Fruit fly (Drosophila melanogaster) whole organism, embryonic: ENCODE measurements around the gene mRpS35.

ENCODE experiments used
- CG10565 ChIP-seq: fragments of 200-800 bp; sonication (Bioruptor generic); optimal IDR thresholded peaks from 3 replicates; lab custom pipeline; 2016; ENCODE audit warnings: missing biosample characterization, mild to moderate bottlenecking, missing genetic modification characterization
- CG1233 ChIP-seq: fragments of 200-800 bp; sonication (Bioruptor generic); optimal IDR thresholded peaks from 4 replicates; lab custom pipeline; 2018; ENCODE audit warnings: missing biosample characterization, mild to moderate bottlenecking, missing genetic modification characterization
- CG12659 ChIP-seq: fragments of 200-800 bp; sonication (Bioruptor generic); optimal IDR thresholded peaks from 3 replicates; lab custom pipeline; 2017; ENCODE audit warnings: mild to moderate bottlenecking, missing biosample characterization, missing genetic modification reagents, missing genetic modification characterization
- CG15601 ChIP-seq: fragments of 200-800 bp; sonication (Bioruptor generic); optimal IDR thresholded peaks from 3 replicates; lab custom pipeline; 2019; ENCODE audit warnings: missing biosample characterization, mild to moderate bottlenecking, missing genetic modification characterization, moderate library complexity
- CG17912 ChIP-seq: fragments of 200-800 bp; sonication (Bioruptor generic); optimal IDR thresholded peaks from 2 replicates; lab custom pipeline; 2018; ENCODE audit warnings: missing biosample characterization, mild to moderate bottlenecking, missing genetic modification characterization
- CG18262 ChIP-seq: fragments of 200-800 bp; optimal IDR thresholded peaks from 3 replicates; lab custom pipeline; 2019; ENCODE audit warnings: missing biosample characterization, mild to moderate bottlenecking, missing genetic modification characterization, moderate library complexity
- CG2129 ChIP-seq: fragments of 200-800 bp; sonication (Bioruptor generic); IDR thresholded peaks from 2 replicates; pipeline ENCODE4 v1.3.6; 2022; ENCODE audit warnings: missing biosample characterization, missing genetic modification characterization; ENCODE audit not compliant: partially characterized antibody
- CG4360 ChIP-seq: fragments of 200-800 bp; sonication (Bioruptor generic); IDR thresholded peaks from 2 replicates; pipeline ENCODE4 v1.3.6; 2022; ENCODE audit warnings: missing biosample characterization, missing genetic modification characterization
- CG6654 ChIP-seq: fragments of 200-800 bp; sonication (Bioruptor generic); optimal IDR thresholded peaks from 2 replicates; lab custom pipeline; 2017; ENCODE audit warnings: missing biosample characterization, mild to moderate bottlenecking, missing genetic modification characterization
- CG6813 ChIP-seq: fragments of 200-800 bp; sonication (Bioruptor generic); optimal IDR thresholded peaks from 2 replicates; lab custom pipeline; 2017; ENCODE audit warnings: missing biosample characterization, missing genetic modification characterization, mild to moderate bottlenecking, moderate library complexity, missing genetic modification reagents
- CG8388 ChIP-seq: fragments of 200-800 bp; sonication (Bioruptor generic); optimal IDR thresholded peaks from 2 replicates; lab custom pipeline; 2019; ENCODE audit warnings: missing biosample characterization, mild to moderate bottlenecking, missing genetic modification characterization, moderate library complexity
- CG8478 ChIP-seq: fragments of >200 bp; optimal IDR thresholded peaks from 2 replicates; lab custom pipeline; 2018
- CG9797 ChIP-seq: fragments of 200-800 bp; sonication (Bioruptor generic); optimal IDR thresholded peaks from 3 replicates; lab custom pipeline; 2018; ENCODE audit warnings: missing biosample characterization, mild to moderate bottlenecking, missing genetic modification characterization
- CG9817 ChIP-seq: fragments of 200-800 bp; sonication (Bioruptor generic); optimal IDR thresholded peaks from 2 replicates; lab custom pipeline; 2018; ENCODE audit warnings: missing biosample characterization, mild to moderate bottlenecking, missing genetic modification characterization, moderate library complexity
- CG9932 ChIP-seq: fragments of 200-800 bp; sonication (Bioruptor generic); IDR thresholded peaks from 2 replicates; pipeline ENCODE4 v1.3.6; 2022; ENCODE audit warnings: missing biosample characterization, missing genetic modification characterization
- Camta ChIP-seq: fragments of 200-800 bp; sonication (Bioruptor generic); optimal IDR thresholded peaks from 2 replicates; lab custom pipeline; 2016; ENCODE audit warnings: missing biosample characterization, missing genetic modification characterization
- CoRest ChIP-seq: fragments of 200-800 bp; sonication (Bioruptor generic); optimal IDR thresholded peaks from 3 replicates; lab custom pipeline; 2018; ENCODE audit warnings: missing biosample characterization, mild to moderate bottlenecking, missing genetic modification characterization, moderate library complexity
- Dek ChIP-seq: fragments of 200-800 bp; sonication (Bioruptor generic); optimal IDR thresholded peaks from 3 replicates; lab custom pipeline; 2019; ENCODE audit warnings: missing biosample characterization, mild to moderate bottlenecking, missing genetic modification characterization, moderate library complexity
- Dip3 ChIP-seq: fragments of 200-800 bp; sonication (Bioruptor generic); optimal IDR thresholded peaks from 3 replicates; lab custom pipeline; 2016; ENCODE audit warnings: missing biosample characterization, missing genetic modification characterization
- Elba2 ChIP-seq: fragments of 200-800 bp; sonication (Bioruptor generic); optimal IDR thresholded peaks from 3 replicates; lab custom pipeline; 2016; ENCODE audit warnings: missing biosample characterization, missing genetic modification characterization
- Ets65A ChIP-seq: fragments of 200-800 bp; sonication (Bioruptor generic); peaks from one replicate; lab custom pipeline; 2016; ENCODE audit warnings: missing biosample characterization, missing genetic modification characterization
- Max ChIP-seq: fragments of 200-800 bp; sonication (Bioruptor generic); optimal IDR thresholded peaks from 2 replicates; lab custom pipeline; 2016; ENCODE audit warnings: missing biosample characterization, mild to moderate bottlenecking, missing genetic modification characterization
- Mes4 ChIP-seq: fragments of 200-800 bp; sonication (Bioruptor generic); optimal IDR thresholded peaks from 2 replicates; lab custom pipeline; 2016; ENCODE audit warnings: missing biosample characterization, missing genetic modification characterization
- NfI ChIP-seq: fragments of 200-800 bp; sonication (Bioruptor generic); optimal IDR thresholded peaks from 3 replicates; lab custom pipeline; 2018; ENCODE audit warnings: missing biosample characterization, mild to moderate bottlenecking, missing genetic modification characterization, moderate library complexity
- Optix ChIP-seq: fragments of 200-800 bp; sonication (Bioruptor generic); IDR thresholded peaks from 3 replicates; pipeline ENCODE4 v1.3.6; 2022; ENCODE audit warnings: missing biosample characterization, missing genetic modification characterization
- Spps ChIP-seq: fragments of 200-800 bp; sonication (Bioruptor generic); optimal IDR thresholded peaks from 2 replicates; lab custom pipeline; 2018; ENCODE audit warnings: missing biosample characterization, mild to moderate bottlenecking, missing genetic modification characterization
- Vsx1 ChIP-seq: fragments of 200-800 bp; sonication (Bioruptor generic); optimal IDR thresholded peaks from 2 replicates; lab custom pipeline; 2017; ENCODE audit warnings: missing biosample characterization, mild to moderate bottlenecking, missing genetic modification characterization, missing genetic modification reagents
- ash1 ChIP-seq: fragments of 200-800 bp; sonication (Bioruptor generic); optimal IDR thresholded peaks from 2 replicates; lab custom pipeline; 2018; ENCODE audit warnings: missing biosample characterization, mild to moderate bottlenecking, missing genetic modification characterization
- chn ChIP-seq: fragments of 200-800 bp; sonication (Bioruptor generic); optimal IDR thresholded peaks from 2 replicates; lab custom pipeline; 2016; ENCODE audit warnings: missing biosample characterization, missing genetic modification characterization
- croc ChIP-seq: fragments of 200-800 bp; sonication (Bioruptor generic); conservative IDR thresholded peaks from 3 replicates; pipeline ENCODE4 v1.3.6; 2022; ENCODE audit warnings: missing biosample characterization, missing genetic modification characterization
- dmrt99B ChIP-seq: fragments of 200-800 bp; sonication (Bioruptor generic); optimal IDR thresholded peaks from 2 replicates; lab custom pipeline; 2018; ENCODE audit warnings: missing biosample characterization, mild to moderate bottlenecking, missing genetic modification characterization, moderate library complexity
- dysf ChIP-seq: fragments of 200-800 bp; sonication (Bioruptor generic); IDR thresholded peaks from 3 replicates; pipeline ENCODE4 v1.3.6; 2022; ENCODE audit warnings: missing biosample characterization, missing genetic modification characterization
- fd3F ChIP-seq: fragments of 200-800 bp; sonication (Bioruptor generic); optimal IDR thresholded peaks from 2 replicates; lab custom pipeline; 2018; ENCODE audit warnings: missing biosample characterization, mild to moderate bottlenecking, missing genetic modification characterization, moderate library complexity
- ftz-f1 ChIP-seq: fragments of 200-800 bp; sonication (Bioruptor generic); optimal IDR thresholded peaks from 2 replicates; lab custom pipeline; 2016; ENCODE audit warnings: missing biosample characterization, missing genetic modification characterization
- gfzf ChIP-seq: fragments of 200-800 bp; sonication (Bioruptor generic); optimal IDR thresholded peaks from 2 replicates; lab custom pipeline; 2016; ENCODE audit warnings: missing biosample characterization, mild to moderate bottlenecking, missing genetic modification characterization, moderate library complexity
- lab ChIP-seq: fragments of 200-800 bp; sonication (Bioruptor generic); optimal IDR thresholded peaks from 3 replicates; lab custom pipeline; 2017; ENCODE audit warnings: missing biosample characterization, missing genetic modification characterization, mild to moderate bottlenecking, moderate library complexity, missing genetic modification reagents
- maf-S ChIP-seq: fragments of 200-800 bp; sonication (Bioruptor generic); optimal IDR thresholded peaks from 2 replicates; lab custom pipeline; 2016; ENCODE audit warnings: missing biosample characterization, missing genetic modification characterization
- mld ChIP-seq: fragments of 200-800 bp; sonication (Bioruptor generic); IDR thresholded peaks from 3 replicates; pipeline ENCODE4 v1.3.6; 2022; ENCODE audit warnings: missing biosample characterization, missing genetic modification characterization; ENCODE audit not compliant: partially characterized antibody
- nerfin-1 ChIP-seq: fragments of 200-800 bp; sonication (Bioruptor generic); optimal IDR thresholded peaks from 3 replicates; lab custom pipeline; 2019; ENCODE audit warnings: missing biosample characterization, mild to moderate bottlenecking, missing genetic modification characterization, moderate library complexity
- pfk ChIP-seq: fragments of 200-800 bp; sonication (Bioruptor generic); optimal IDR thresholded peaks from 2 replicates; lab custom pipeline; 2018; ENCODE audit warnings: missing biosample characterization, mild to moderate bottlenecking, missing genetic modification characterization, moderate library complexity
- prd ChIP-seq, 3 experiments: fragments of >200 bp in 2 of 3; fragments of 200-800 bp in 1 of 3; sonication (Bioruptor generic) in 1 of 3; optimal IDR thresholded peaks in 2 of 3; IDR thresholded peaks in 1 of 3; 2 replicates in 2 of 3; 3 replicates in 1 of 3; pipeline versions ENCODE4 v1.3.6 to Lab custom; 2017 to 2022; ENCODE audit warnings: missing biosample characterization in 1 of 3, missing genetic modification characterization in 1 of 3
- pzg ChIP-seq: fragments of 200-800 bp; sonication (Bioruptor generic); optimal IDR thresholded peaks from 3 replicates; lab custom pipeline; 2018; ENCODE audit warnings: missing biosample characterization, mild to moderate bottlenecking, missing genetic modification characterization, moderate library complexity
- row ChIP-seq: fragments of 200-800 bp; sonication (Bioruptor generic); IDR thresholded peaks from 3 replicates; pipeline ENCODE4 v1.3.6; 2022; ENCODE audit warnings: missing biosample characterization, missing genetic modification characterization
- sc ChIP-seq, 3 experiments: fragments of >200 bp in 2 of 3; fragments of 200-800 bp in 1 of 3; sonication (Bioruptor generic) in 1 of 3; optimal IDR thresholded peaks; 2 replicates in 2 of 3; 3 replicates in 1 of 3; lab custom pipeline; 2017; ENCODE audit warnings: mild to moderate bottlenecking in 1 of 3, missing biosample characterization in 1 of 3, missing genetic modification characterization in 1 of 3, missing genetic modification reagents in 1 of 3
- sd ChIP-seq: fragments of 200-800 bp; sonication (Bioruptor generic); optimal IDR thresholded peaks from 3 replicates; lab custom pipeline; 2018; ENCODE audit warnings: missing biosample characterization, mild to moderate bottlenecking, missing genetic modification characterization, moderate library complexity
- stwl ChIP-seq: fragments of 200-800 bp; sonication (Bioruptor generic); optimal IDR thresholded peaks from 3 replicates; lab custom pipeline; 2018; ENCODE audit warnings: missing biosample characterization, mild to moderate bottlenecking, missing genetic modification characterization, moderate library complexity
- trh ChIP-seq: fragments of 200-800 bp; sonication (Bioruptor generic); optimal IDR thresholded peaks from 2 replicates; lab custom pipeline; 2016; ENCODE audit warnings: missing biosample characterization, missing genetic modification characterization
- wor ChIP-seq: fragments of 200-800 bp; sonication (Bioruptor generic); IDR thresholded peaks from 2 replicates; pipeline ENCODE4 v1.3.6; 2022; ENCODE audit warnings: missing biosample characterization, missing genetic modification characterization

The mRpS35 gene

dm6 chr3L:2765013-2765738 is 15.5 kb upstream of the mRpS35 start (continued):
- no peak for TF ChIP-seq CG10565 (GFP tag; lab: Kevin White, UChicago)
- TF ChIP-seq mld (GFP tag; lab: Robert Waterston, UW): no peak
- TF ChIP-seq Camta: no peak
- TF ChIP-seq sc (optimal IDR thresholded peaks at IDR 0.05; lab: Kevin White, UChicago): no peak
- no peak for TF ChIP-seq sc (GFP tag; optimal IDR thresholded peaks at IDR 0.05; lab: Kevin White, UChicago)
- no peak for TF ChIP-seq Spps (tag; lab: Kevin White, UChicago)
- TF ChIP-seq CG1233 (GFP tag; lab: Kevin White, UChicago): no peak
- peak; percentile 69 for TF ChIP-seq row
- no peak for TF ChIP-seq CG15601 (tag; lab: Kevin White, UChicago)
- no peak for TF ChIP-seq ash1 (GFP tag; lab: Kevin White, UChicago)
- TF ChIP-seq Dip3 (GFP tag; lab: Kevin White, UChicago): peak; percentile 5
- peak; percentile 54 for TF ChIP-seq CG9932 (GFP tag; lab: Robert Waterston, UW)
- TF ChIP-seq wor (GFP tag; lab: Robert Waterston, UW): no peak
- peak; percentile 99 for TF ChIP-seq CG8388 (GFP tag; lab: Kevin White, UChicago)
- TF ChIP-seq CG4360 (GFP tag; lab: Robert Waterston, UW): peak; percentile 19; the same call in 1 of the 2 replicates
- no peak for TF ChIP-seq CG18262
- TF ChIP-seq Elba2 (GFP tag; lab: Kevin White, UChicago): no peak
- no peak for TF ChIP-seq Dek (tag; lab: Kevin White, UChicago)
- no peak for TF ChIP-seq croc (GFP tag; lab: Robert Waterston, UW)
- no peak for TF ChIP-seq maf-S (GFP tag; lab: Kevin White, UChicago)
- TF ChIP-seq chn (GFP tag; lab: Kevin White, UChicago): no peak
- no peak for TF ChIP-seq trh (GFP tag; lab: Kevin White, UChicago)
- TF ChIP-seq Max (GFP tag; lab: Kevin White, UChicago): no peak
- TF ChIP-seq CG6654: no peak
- no peak for TF ChIP-seq CG6813 (GFP tag; lab: Kevin White, UChicago)
- no peak for TF ChIP-seq Optix (GFP tag; lab: Robert Waterston, UW)
- TF ChIP-seq dmrt99B (tag; lab: Kevin White, UChicago): peak; percentile 30
- no peak for TF ChIP-seq gfzf (GFP tag; lab: Kevin White, UChicago)
- TF ChIP-seq stwl (tag; lab: Kevin White, UChicago): no peak
- TF ChIP-seq Mes4 (GFP tag; lab: Kevin White, UChicago): no peak
- TF ChIP-seq ftz-f1 (GFP tag; lab: Kevin White, UChicago): no peak
- TF ChIP-seq CoRest (tag; lab: Kevin White, UChicago): no peak
- no peak for TF ChIP-seq pfk (GFP tag; lab: Kevin White, UChicago)
- peak; percentile 28 for TF ChIP-seq NfI (GFP tag; lab: Kevin White, UChicago)
- TF ChIP-seq CG8478 (lab: Kevin White, UChicago): no peak
- TF ChIP-seq Ets65A (GFP tag; lab: Kevin White, UChicago): peak; percentile 94
- TF ChIP-seq Vsx1 (GFP tag; lab: Kevin White, UChicago): peak; percentile 4
- no peak for TF ChIP-seq nerfin-1
- no peak for TF ChIP-seq CG12659 (GFP tag; lab: Kevin White, UChicago)
- no peak for TF ChIP-seq fd3F (GFP tag; lab: Kevin White, UChicago)
- TF ChIP-seq CG17912 (GFP tag; lab: Kevin White, UChicago): no peak
- peak; percentile 8 for TF ChIP-seq lab (GFP tag; lab: Kevin White, UChicago)
- TF ChIP-seq CG2129 (GFP tag; lab: Robert Waterston, UW): no peak
- no peak for TF ChIP-seq sd
- TF ChIP-seq CG9797 (GFP tag; lab: Kevin White, UChicago): no peak
- no peak for TF ChIP-seq prd (optimal IDR thresholded peaks at IDR 0.05; lab: Kevin White, UChicago)
- peak; percentile 47; the same call in 2 of the 3 replicates for TF ChIP-seq prd (GFP tag; IDR thresholded peaks at IDR 0.05; lab: Robert Waterston, UW)
- TF ChIP-seq CG9817 (tag; lab: Kevin White, UChicago): no peak
- TF ChIP-seq pzg (GFP tag; lab: Kevin White, UChicago): no peak
- no peak for TF ChIP-seq dysf (GFP tag; lab: Robert Waterston, UW)
